Fruit fly (Drosophila melanogaster) whole organism, embryonic: Measurements from ENCODE around the gene CG18281.
A peak's percentile ranks its signal among the peaks of the same experiment; 100 is the strongest.

Source experiments
- Aef1 ChIP-seq: fragments of 200-800 bp; sonication (Bioruptor generic); IDR thresholded peaks from 3 replicates; pipeline ENCODE4 v1.3.6; 2022; ENCODE audit warnings: missing biosample characterization, missing genetic modification characterization
- CG10147 ChIP-seq: fragments of 200-800 bp; sonication (Bioruptor generic); optimal IDR thresholded peaks from 2 replicates; lab custom pipeline; 2019; ENCODE audit warnings: missing biosample characterization, mild to moderate bottlenecking, missing genetic modification characterization, moderate library complexity
- CG10462 ChIP-seq: fragments of 200-800 bp; sonication (Bioruptor generic); optimal IDR thresholded peaks from 2 replicates; lab custom pipeline; 2016; ENCODE audit warnings: missing biosample characterization, missing genetic modification characterization
- CG11093 ChIP-seq: fragments of 200-800 bp; sonication (Bioruptor generic); IDR thresholded peaks from 3 replicates; pipeline ENCODE4 v1.3.6; 2022; ENCODE audit warnings: missing biosample characterization, missing genetic modification characterization
- CG11560 ChIP-seq: fragments of 200-800 bp; sonication (Bioruptor generic); IDR thresholded peaks from 3 replicates; pipeline ENCODE4 v1.3.6; 2022; ENCODE audit warnings: missing biosample characterization, missing genetic modification characterization
- CG12104 ChIP-seq: fragments of 200-800 bp; sonication (Bioruptor generic); optimal IDR thresholded peaks from 3 replicates; lab custom pipeline; 2016; ENCODE audit warnings: missing biosample characterization, missing genetic modification characterization
- CG1233 ChIP-seq: fragments of 200-800 bp; sonication (Bioruptor generic); optimal IDR thresholded peaks from 4 replicates; lab custom pipeline; 2018; ENCODE audit warnings: missing biosample characterization, mild to moderate bottlenecking, missing genetic modification characterization
- CG1602 ChIP-seq: fragments of 200-800 bp; sonication (Bioruptor generic); optimal IDR thresholded peaks from 3 replicates; lab custom pipeline; 2016; ENCODE audit warnings: missing biosample characterization, missing genetic modification characterization
- CG1603 ChIP-seq: fragments of 200-800 bp; sonication (Bioruptor generic); optimal IDR thresholded peaks from 2 replicates; lab custom pipeline; 2019; ENCODE audit warnings: missing biosample characterization, mild to moderate bottlenecking, missing genetic modification characterization, moderate library complexity
- CG1647 ChIP-seq: fragments of 200-800 bp; sonication (Bioruptor generic); optimal IDR thresholded peaks from 3 replicates; lab custom pipeline; 2016; ENCODE audit warnings: missing biosample characterization, missing genetic modification characterization
- CG16813 ChIP-seq: fragments of 200-800 bp; sonication (Bioruptor generic); IDR thresholded peaks from 3 replicates; pipeline ENCODE4 v1.3.6; 2022; ENCODE audit warnings: missing biosample characterization, missing genetic modification characterization; ENCODE audit not compliant: partially characterized antibody
- CG17385 ChIP-seq: fragments of 200-800 bp; sonication (Bioruptor generic); optimal IDR thresholded peaks from 3 replicates; lab custom pipeline; 2018; ENCODE audit warnings: missing biosample characterization, mild to moderate bottlenecking, missing genetic modification characterization
- CG17912 ChIP-seq: fragments of 200-800 bp; sonication (Bioruptor generic); optimal IDR thresholded peaks from 2 replicates; lab custom pipeline; 2018; ENCODE audit warnings: missing biosample characterization, mild to moderate bottlenecking, missing genetic modification characterization
- CG31388 ChIP-seq: fragments of 200-800 bp; sonication (Bioruptor generic); optimal IDR thresholded peaks from 2 replicates; lab custom pipeline; 2016; ENCODE audit warnings: missing biosample characterization, missing genetic modification characterization
- CG3407 ChIP-seq: fragments of 200-800 bp; sonication (Bioruptor generic); optimal IDR thresholded peaks from 2 replicates; lab custom pipeline; 2018; ENCODE audit warnings: missing biosample characterization, mild to moderate bottlenecking, missing genetic modification characterization
- CG7271 ChIP-seq: fragments of 200-800 bp; sonication (Bioruptor generic); optimal IDR thresholded peaks from 2 replicates; lab custom pipeline; 2018; ENCODE audit warnings: missing biosample characterization, mild to moderate bottlenecking, missing genetic modification characterization, moderate library complexity
- CG7372 ChIP-seq: fragments of 200-800 bp; sonication (Bioruptor generic); IDR thresholded peaks from 2 replicates; pipeline ENCODE4 v1.3.6; 2022; ENCODE audit warnings: missing biosample characterization, missing genetic modification characterization
- CG7987 ChIP-seq: fragments of 200-800 bp; sonication (Bioruptor generic); optimal IDR thresholded peaks from 2 replicates; lab custom pipeline; 2018; ENCODE audit warnings: missing biosample characterization, mild to moderate bottlenecking, missing genetic modification characterization, moderate library complexity
- CG8924 ChIP-seq: fragments of 200-800 bp; optimal IDR thresholded peaks from 3 replicates; lab custom pipeline; 2019; ENCODE audit warnings: missing biosample characterization, mild to moderate bottlenecking, missing genetic modification characterization, moderate library complexity
- CG8944 ChIP-seq: fragments of 200-800 bp; sonication (Bioruptor generic); optimal IDR thresholded peaks from 3 replicates; lab custom pipeline; 2016; ENCODE audit warnings: missing biosample characterization, missing genetic modification characterization
- CoRest ChIP-seq: fragments of 200-800 bp; sonication (Bioruptor generic); optimal IDR thresholded peaks from 3 replicates; lab custom pipeline; 2018; ENCODE audit warnings: missing biosample characterization, mild to moderate bottlenecking, missing genetic modification characterization, moderate library complexity
- Dll ChIP-seq: fragments of 200-800 bp; sonication (Bioruptor generic); IDR thresholded peaks from 4 replicates; pipeline ENCODE4 v1.3.6; 2022; ENCODE audit warnings: missing biosample characterization, missing genetic modification characterization; ENCODE audit not compliant: partially characterized antibody
- Dp ChIP-seq: fragments of 200-800 bp; sonication (Bioruptor generic); optimal IDR thresholded peaks from 2 replicates; lab custom pipeline; 2018; ENCODE audit warnings: missing biosample characterization, mild to moderate bottlenecking, missing genetic modification characterization, moderate library complexity
- ERR ChIP-seq: fragments of 200-800 bp; sonication (Bioruptor generic); optimal IDR thresholded peaks from 2 replicates; lab custom pipeline; 2016; ENCODE audit warnings: missing biosample characterization, missing genetic modification characterization
- Ets97D ChIP-seq: fragments of 200-800 bp; sonication (Bioruptor generic); optimal IDR thresholded peaks from 3 replicates; lab custom pipeline; 2016; ENCODE audit warnings: missing biosample characterization, missing genetic modification characterization
- Gsc ChIP-seq: fragments of 200-800 bp; sonication (Bioruptor generic); IDR thresholded peaks from 2 replicates; pipeline ENCODE4 v1.3.6; 2022; ENCODE audit warnings: missing biosample characterization, missing genetic modification characterization
- NFAT ChIP-seq: fragments of 200-800 bp; sonication (Bioruptor generic); IDR thresholded peaks from 2 replicates; pipeline ENCODE4 v1.3.6; 2022; ENCODE audit warnings: missing biosample characterization, missing genetic modification characterization
- PHDP ChIP-seq: fragments of 200-800 bp; sonication (Bioruptor generic); optimal IDR thresholded peaks from 3 replicates; lab custom pipeline; 2018; ENCODE audit warnings: missing biosample characterization, mild to moderate bottlenecking, missing genetic modification characterization, moderate library complexity
- abd-A ChIP-seq: fragments of 200-800 bp; sonication (Bioruptor generic); optimal IDR thresholded peaks from 3 replicates; lab custom pipeline; 2019; ENCODE audit warnings: missing biosample characterization, mild to moderate bottlenecking, missing genetic modification characterization, moderate library complexity
- amos ChIP-seq: fragments of 200-800 bp; sonication (Bioruptor generic); IDR thresholded peaks from 2 replicates; pipeline ENCODE4 v1.3.6; 2022; ENCODE audit warnings: missing biosample characterization, missing genetic modification characterization; ENCODE audit not compliant: partially characterized antibody
- ara ChIP-seq: fragments of 200-800 bp; sonication (Bioruptor generic); IDR thresholded peaks from 2 replicates; pipeline ENCODE4 v1.3.6; 2022; ENCODE audit warnings: missing biosample characterization, missing genetic modification characterization
- bcd ChIP-seq: fragments of 200-800 bp; sonication (Bioruptor generic); optimal IDR thresholded peaks from 2 replicates; lab custom pipeline; 2017; ENCODE audit warnings: missing biosample characterization, mild to moderate bottlenecking, missing genetic modification characterization
- cad ChIP-seq: fragments of >200 bp; optimal IDR thresholded peaks from 2 replicates; lab custom pipeline; 2017; ENCODE audit warnings: missing biosample characterization, missing genetic modification characterization
- croc ChIP-seq: fragments of 200-800 bp; sonication (Bioruptor generic); conservative IDR thresholded peaks from 3 replicates; pipeline ENCODE4 v1.3.6; 2022; ENCODE audit warnings: missing biosample characterization, missing genetic modification characterization
- dati ChIP-seq: fragments of 200-800 bp; sonication (Bioruptor generic); IDR thresholded peaks from 2 replicates; pipeline ENCODE4 v1.3.6; 2022; ENCODE audit warnings: missing biosample characterization, missing genetic modification characterization
- gcm2 ChIP-seq: fragments of 200-800 bp; sonication (Bioruptor generic); optimal IDR thresholded peaks from 2 replicates; lab custom pipeline; 2016; ENCODE audit warnings: missing biosample characterization, missing genetic modification characterization
- gsb ChIP-seq: fragments of 200-800 bp; sonication (Bioruptor generic); IDR thresholded peaks from 2 replicates; pipeline ENCODE4 v1.3.6; 2022; ENCODE audit warnings: missing biosample characterization, missing genetic modification characterization
- gsb-n ChIP-seq: fragments of 200-800 bp; sonication (Bioruptor generic); optimal IDR thresholded peaks from 3 replicates; lab custom pipeline; 2018; ENCODE audit warnings: missing biosample characterization, mild to moderate bottlenecking, missing genetic modification characterization
- klu ChIP-seq: fragments of 200-800 bp; sonication (Bioruptor generic); IDR thresholded peaks from 2 replicates; pipeline ENCODE4 v1.3.6; 2022; ENCODE audit warnings: missing biosample characterization, missing genetic modification characterization
- lov ChIP-seq, 2 experiments: fragments of 200-800 bp in 1 of 2; fragments of >200 bp in 1 of 2; sonication (Bioruptor generic) in 1 of 2; IDR thresholded peaks in 1 of 2; optimal IDR thresholded peaks in 1 of 2; 2 replicates in 1 of 2; 3 replicates in 1 of 2; pipeline versions ENCODE4 v1.3.6 to Lab custom; 2017 to 2022; ENCODE audit warnings: missing biosample characterization in 1 of 2, missing genetic modification characterization in 1 of 2
- nmo ChIP-seq: fragments of 200-800 bp; sonication (Bioruptor generic); optimal IDR thresholded peaks from 2 replicates; lab custom pipeline; 2018; ENCODE audit warnings: missing biosample characterization, mild to moderate bottlenecking, missing genetic modification characterization, moderate library complexity
- pb ChIP-seq: fragments of 200-800 bp; sonication (Bioruptor generic); optimal IDR thresholded peaks from 3 replicates; lab custom pipeline; 2016; ENCODE audit warnings: missing biosample characterization, missing genetic modification characterization
- peb ChIP-seq: fragments of 200-800 bp; sonication (Bioruptor generic); IDR thresholded peaks from 2 replicates; pipeline ENCODE4 v1.3.6; 2022; ENCODE audit warnings: missing biosample characterization, missing genetic modification characterization
- phol ChIP-seq: fragments of 200-800 bp; sonication (Bioruptor generic); optimal IDR thresholded peaks from 3 replicates; lab custom pipeline; 2018; ENCODE audit warnings: missing biosample characterization, mild to moderate bottlenecking, missing genetic modification characterization, moderate library complexity
- sens-2 ChIP-seq: fragments of 200-800 bp; sonication (Bioruptor generic); IDR thresholded peaks from 2 replicates; pipeline ENCODE4 v1.3.6; 2022; ENCODE audit warnings: missing biosample characterization, missing genetic modification characterization
- so ChIP-seq: fragments of 200-800 bp; sonication (Bioruptor generic); IDR thresholded peaks from 3 replicates; pipeline ENCODE4 v1.3.6; 2022; ENCODE audit warnings: missing biosample characterization, missing genetic modification characterization
- tx ChIP-seq: fragments of 200-800 bp; sonication (Bioruptor generic); optimal IDR thresholded peaks from 2 replicates; lab custom pipeline; 2016; ENCODE audit warnings: missing biosample characterization, missing genetic modification characterization
- unc-4 ChIP-seq: fragments of 200-800 bp; sonication (Bioruptor generic); IDR thresholded peaks from 2 replicates; pipeline ENCODE4 v1.3.6; 2022; ENCODE audit warnings: missing biosample characterization, missing genetic modification characterization; ENCODE audit not compliant: partially characterized antibody
- vfl ChIP-seq: fragments of 200-800 bp; sonication (Bioruptor generic); optimal IDR thresholded peaks from 2 replicates; lab custom pipeline; 2016; ENCODE audit warnings: missing biosample characterization, missing genetic modification characterization

The CG18281 gene

DNA sequence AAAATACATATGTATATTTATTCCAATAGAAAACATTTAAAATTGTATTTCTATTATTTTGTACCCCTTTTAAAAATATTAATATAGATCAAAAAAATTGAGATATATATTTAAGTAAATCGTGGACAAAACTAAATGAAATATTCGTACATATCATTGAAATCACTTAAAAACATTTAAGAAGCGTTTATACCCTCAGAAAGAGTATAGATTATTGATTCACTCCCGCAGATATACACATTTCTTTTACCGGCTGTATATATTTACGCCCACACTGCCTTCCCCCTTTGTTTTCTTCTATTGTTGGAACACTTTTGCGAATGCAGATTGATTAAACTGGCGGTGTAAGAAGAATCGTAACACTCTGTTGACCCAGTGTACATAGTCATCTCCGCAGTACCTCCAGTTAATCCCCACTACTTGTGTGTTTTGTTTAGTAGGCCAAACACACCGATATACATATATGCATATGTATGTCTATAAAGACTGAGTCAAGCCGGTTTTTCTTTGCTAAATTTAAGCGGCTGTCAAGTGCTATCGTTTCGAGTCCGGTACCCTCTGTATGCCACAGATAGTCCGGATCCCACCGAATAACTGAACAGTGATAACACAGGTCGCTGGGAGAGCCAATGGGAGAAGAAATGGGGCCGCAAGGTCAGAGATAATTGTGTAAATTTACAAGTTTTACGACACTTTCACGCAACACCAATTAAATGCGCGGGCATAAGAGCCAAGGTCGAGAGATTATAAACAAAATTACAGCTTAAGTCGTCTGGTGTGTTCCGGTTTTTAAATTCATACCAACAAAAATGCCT is 27.9 kb upstream of the CG18281 start (continued):
- TF ChIP-seq klu (no peak), amos (GFP tag; lab: Robert Waterston, UW) (no peak), CG11560 (tag; lab: Robert Waterston, UW) (no peak), NFAT (GFP tag; lab: Robert Waterston, UW) (no peak), Dll (GFP tag; lab: Robert Waterston, UW) (no peak), so (GFP tag; lab: Robert Waterston, UW) (0 out of 3 replicates have a peak, but pooled peaks have one; percentile 38), Gsc (GFP tag; lab: Robert Waterston, UW) (no peak), CG7372 (no peak), CG8944 (GFP tag; lab: Kevin White, UChicago) (peak; percentile 41), ERR (GFP tag; lab: Kevin White, UChicago) (peak; percentile 50), CG1647 (GFP tag; lab: Kevin White, UChicago) (peak; percentile 11), gsb (GFP tag; lab: Robert Waterston, UW) (no peak), sens-2 (GFP tag; lab: Robert Waterston, UW) (no peak), dati (no peak), CG1602 (GFP tag; lab: Kevin White, UChicago) (peak; percentile 45), CG1233 (GFP tag; lab: Kevin White, UChicago) (peak; percentile 69), gsb-n (tag; lab: Kevin White, UChicago) (peak; percentile 34), unc-4 (GFP tag; lab: Robert Waterston, UW) (no peak), CG7271 (tag; lab: Kevin White, UChicago) (no peak), phol (tag; lab: Kevin White, UChicago) (peak; percentile 31), CoRest (tag; lab: Kevin White, UChicago) (peak; percentile 37), abd-A (tag; lab: Kevin White, UChicago) (no peak), Dp (no peak), pb (GFP tag; lab: Kevin White, UChicago) (peak; percentile 4), CG11093 (no peak), bcd (GFP tag; lab: Kevin White, UChicago) (peak; percentile 41), CG17912 (GFP tag; lab: Kevin White, UChicago) (peak; percentile 64), Aef1 (no peak), CG17385 (GFP tag; lab: Kevin White, UChicago) (peak; percentile 43), CG10147 (no peak), Ets97D (no peak), CG3407 (GFP tag; lab: Kevin White, UChicago) (peak; percentile 77), croc (GFP tag; lab: Robert Waterston, UW) (no peak), lov (optimal IDR thresholded peaks at IDR 0.05; lab: Kevin White, UChicago) (no peak), lov (GFP tag; IDR thresholded peaks at IDR 0.05; lab: Robert Waterston, UW) (no peak), peb (GFP tag; lab: Robert Waterston, UW) (no peak), CG7987 (GFP tag; lab: Kevin White, UChicago) (peak; percentile 56), vfl (GFP tag; lab: Kevin White, UChicago) (no peak), CG12104 (GFP tag; lab: Kevin White, UChicago) (no peak), gcm2 (no peak), CG16813 (GFP tag; lab: Robert Waterston, UW) (no peak), CG31388 (no peak), cad (no peak), CG10462 (GFP tag; lab: Kevin White, UChicago) (peak; percentile 41), PHDP (tag; lab: Kevin White, UChicago) (peak; percentile 42), CG1603 (peak; percentile 85), ara (GFP tag; lab: Robert Waterston, UW) (peak; percentile 31; the same call in 1 of the 2 replicates), tx (GFP tag; lab: Kevin White, UChicago) (no peak), nmo (peak; percentile 38), CG8924 (tag; lab: Kevin White, UChicago) (peak; percentile 41)
